Fruit fly (Drosophila melanogaster) S2 (cell line): ENCODE measurements around the gene CG5665.

ENCODE experiments used
- CG8478 ChIP-seq: fragments of >200 bp; optimal IDR thresholded peaks from 2 replicates; lab custom pipeline; 2018
- CTCF ChIP-seq, 2 experiments: fragments of >200 bp; optimal IDR thresholded peaks; 2 replicates each; lab custom pipeline; 2018

- TF ChIP-seq CTCF (optimal IDR thresholded peaks at IDR 0.05; lab: Kevin White, UChicago) (no peak), CG8478 (lab: Kevin White, UChicago) (no peak)
Observed at dm6 chr3L:20400515-20400914, 42.2 kb downstream of the CG5665 start.
